Fruit fly (Drosophila melanogaster): ENCODE measurements around the gene CG9628.
A peak's percentile ranks its signal among the peaks of the same experiment; 100 is the strongest.

Gene CG9628

dm6 chr3L:14652554-14652953 is 30.0 kb downstream of the CG9628 start:
- no peak for TF ChIP-seq noc (tag; optimal IDR thresholded peaks at IDR 0.05)

DNA sequence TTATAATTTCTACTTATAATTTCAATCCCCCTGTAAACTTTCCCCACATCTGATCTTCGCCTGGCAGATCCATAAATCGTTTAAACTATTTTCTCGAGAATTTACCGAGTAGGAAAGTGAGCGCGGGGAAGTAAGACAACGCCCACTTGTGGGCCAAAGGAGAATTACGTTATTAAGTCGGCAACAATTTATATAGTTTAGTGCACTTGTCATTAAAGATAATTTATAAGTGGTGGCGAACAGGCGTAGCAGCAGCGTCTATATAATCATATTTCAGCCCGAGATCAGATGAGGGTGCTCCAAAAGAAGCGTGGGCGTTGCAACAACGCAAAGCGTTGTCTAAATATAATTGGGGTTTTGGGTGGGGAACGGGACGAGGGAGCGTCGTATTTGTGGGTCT is 32.1 kb downstream of the CG9628 start:
- no peak for TF ChIP-seq noc (tag; optimal IDR thresholded peaks at IDR 0.05)

DNA sequence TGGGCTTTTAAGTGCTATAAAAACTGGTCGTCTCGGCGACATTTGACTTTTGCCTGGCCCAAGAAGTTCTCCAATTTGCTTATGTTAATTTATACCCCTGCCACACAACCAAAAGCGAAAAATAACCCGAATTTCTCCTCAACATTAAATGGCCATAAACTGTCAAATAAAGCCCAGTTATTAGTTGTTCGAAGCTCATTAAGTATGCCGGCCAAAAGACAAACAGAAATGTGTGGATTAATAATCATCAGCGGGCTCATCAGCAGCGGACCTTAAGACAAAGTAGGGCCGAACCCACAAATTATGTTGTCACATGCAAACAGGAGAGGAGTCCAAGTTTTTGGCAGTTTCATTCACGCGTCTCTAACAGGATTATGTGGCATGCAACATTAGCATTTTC is 32.6 kb downstream of the CG9628 start:
- no peak for TF ChIP-seq noc (tag; optimal IDR thresholded peaks at IDR 0.05)

DNA sequence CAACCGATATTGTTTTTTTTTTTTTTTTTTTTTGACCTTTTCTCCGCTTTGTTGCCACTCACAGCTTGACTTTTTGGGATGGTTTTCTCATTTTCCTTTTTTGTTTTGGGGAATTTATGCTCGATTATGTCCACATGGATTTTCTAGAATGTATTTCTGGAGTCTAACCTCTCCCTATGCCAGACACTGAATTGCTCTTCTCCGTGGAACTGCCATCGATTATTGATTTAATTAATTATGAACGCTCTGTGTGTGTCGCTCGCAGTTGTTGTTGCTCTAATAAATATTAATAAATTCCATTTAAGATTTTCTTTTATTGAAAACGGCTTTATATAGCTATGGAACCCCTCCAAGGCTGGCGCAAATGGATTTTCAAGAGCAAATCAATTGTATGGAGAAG is 33.1 kb downstream of the CG9628 start:
- TF ChIP-seq noc (tag; optimal IDR thresholded peaks at IDR 0.05) = no peak

- TF ChIP-seq noc (tag; optimal IDR thresholded peaks at IDR 0.05) = peak; percentile 49
These were observed 35.0 kb downstream of the CG9628 start for dm6 chr3L:14657485-14658054.

DNA sequence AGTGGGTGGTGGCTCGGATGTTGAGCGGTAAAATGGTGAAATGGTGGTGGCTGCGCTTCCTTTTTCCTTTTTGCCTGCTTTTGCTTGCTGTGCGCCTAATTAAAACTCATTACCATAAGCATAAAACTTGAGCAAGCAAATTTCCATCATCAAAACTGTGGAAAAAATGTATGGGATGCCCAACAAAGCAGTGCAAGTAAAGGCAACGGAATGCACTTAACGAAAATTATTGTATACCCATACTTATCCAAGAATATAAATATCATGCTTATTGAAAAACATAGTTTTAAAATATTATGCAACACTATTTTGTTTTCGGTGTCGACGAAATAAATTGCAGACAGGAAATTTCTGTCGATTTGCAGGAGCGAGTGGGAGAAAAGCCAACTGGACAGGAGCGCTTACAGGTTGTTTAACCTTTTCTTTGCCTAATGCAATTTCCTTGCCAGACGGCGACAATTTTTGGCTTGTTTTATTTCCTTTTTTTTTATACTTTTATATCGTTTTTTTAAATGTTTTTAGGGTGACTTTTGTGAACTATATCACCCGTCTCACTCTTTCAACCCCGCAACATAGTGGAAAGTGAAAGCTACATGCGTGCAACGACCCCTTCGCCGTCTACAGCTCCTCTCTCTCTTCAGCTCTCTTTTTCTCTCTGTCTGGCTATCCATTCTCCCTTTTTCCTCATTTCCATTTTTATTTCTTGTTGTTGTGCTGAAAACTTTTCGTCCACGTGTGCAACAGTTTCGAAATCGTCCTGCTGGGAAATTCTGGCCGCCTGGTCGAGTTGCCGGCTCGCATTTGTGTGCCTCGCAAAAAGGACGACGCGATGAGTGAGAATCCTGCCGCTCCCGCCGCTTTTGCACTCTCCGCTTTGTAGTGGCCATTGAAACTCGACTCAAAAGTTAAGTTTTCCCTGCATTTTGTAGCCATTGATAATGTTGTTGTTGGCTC is 37.6 kb downstream of the CG9628 start:
- no peak for TF ChIP-seq noc (tag; optimal IDR thresholded peaks at IDR 0.05)

- no peak for TF ChIP-seq noc (tag; optimal IDR thresholded peaks at IDR 0.05)
These were observed 39.1 kb downstream of the CG9628 start for dm6 chr3L:14661567-14662258.

DNA sequence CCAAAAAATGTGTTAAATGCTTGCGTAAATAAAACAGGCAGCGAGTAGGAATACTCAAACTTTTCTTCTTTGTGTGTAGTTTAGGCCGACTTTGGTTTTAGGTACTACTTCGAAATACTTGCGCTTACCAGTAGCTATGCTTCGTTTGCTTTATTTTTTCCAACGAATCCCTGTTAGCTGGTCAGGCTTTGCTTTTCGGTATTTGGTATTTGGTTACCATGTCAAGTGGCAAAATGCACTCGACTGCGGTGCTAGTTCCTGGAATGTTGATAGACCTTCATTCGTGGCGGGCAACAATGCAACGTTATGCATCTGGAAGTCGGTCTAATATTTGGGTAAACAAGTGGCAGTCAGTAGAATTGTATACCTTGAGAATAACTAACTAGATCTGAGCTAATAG is 41.2 kb downstream of the CG9628 start:
- TF ChIP-seq noc (tag; optimal IDR thresholded peaks at IDR 0.05) = no peak

- TF ChIP-seq noc (tag; optimal IDR thresholded peaks at IDR 0.05) = no peak
These were observed 41.8 kb downstream of the CG9628 start for dm6 chr3L:14664390-14664789.

DNA sequence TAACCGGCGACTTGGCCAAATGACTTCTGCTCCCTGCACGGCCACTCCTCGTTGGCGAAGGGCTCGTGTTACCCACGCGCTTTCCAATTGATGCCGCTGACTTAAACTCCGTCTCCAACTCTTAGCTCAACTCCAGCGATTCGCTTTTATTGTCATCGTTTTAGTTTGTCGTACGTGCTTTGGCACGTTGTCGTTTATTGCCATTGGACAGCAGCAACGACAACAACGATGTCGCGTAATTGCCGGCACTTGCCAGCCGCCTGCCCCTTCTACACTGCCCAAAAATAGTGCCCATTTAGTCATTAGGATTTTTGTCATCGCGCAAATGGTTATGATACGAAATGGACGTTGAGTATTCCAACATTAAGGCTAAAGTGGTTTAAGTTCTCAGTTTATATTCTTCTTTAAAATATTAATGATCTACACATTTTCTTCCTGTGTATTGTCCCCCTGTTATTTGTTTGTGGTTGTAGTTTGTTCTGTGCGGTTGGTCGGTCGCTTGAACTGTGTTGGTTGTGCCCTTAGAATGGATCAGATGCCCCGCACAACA is 43.3 kb downstream of the CG9628 start:
- peak; percentile 66 for TF ChIP-seq noc (tag; optimal IDR thresholded peaks at IDR 0.05)

- TF ChIP-seq noc (tag; optimal IDR thresholded peaks at IDR 0.05) = no peak
These were observed 46.0 kb downstream of the CG9628 start for dm6 chr3L:14668638-14669037.

- TF ChIP-seq noc (tag; optimal IDR thresholded peaks at IDR 0.05) = no peak
These were observed 49.0 kb downstream of the CG9628 start for dm6 chr3L:14671546-14671945.

dm6 chr3L:14672387-14673110 is 50.0 kb downstream of the CG9628 start, which contains the start of the genes CG43121 and ome:
TSS of gene CG43121 (minus strand) at chr3L:14672437.
TSS of gene ome (plus strand) at chr3L:14672839.
- TF ChIP-seq noc (tag; optimal IDR thresholded peaks at IDR 0.05) = peak; percentile 30

DNA sequence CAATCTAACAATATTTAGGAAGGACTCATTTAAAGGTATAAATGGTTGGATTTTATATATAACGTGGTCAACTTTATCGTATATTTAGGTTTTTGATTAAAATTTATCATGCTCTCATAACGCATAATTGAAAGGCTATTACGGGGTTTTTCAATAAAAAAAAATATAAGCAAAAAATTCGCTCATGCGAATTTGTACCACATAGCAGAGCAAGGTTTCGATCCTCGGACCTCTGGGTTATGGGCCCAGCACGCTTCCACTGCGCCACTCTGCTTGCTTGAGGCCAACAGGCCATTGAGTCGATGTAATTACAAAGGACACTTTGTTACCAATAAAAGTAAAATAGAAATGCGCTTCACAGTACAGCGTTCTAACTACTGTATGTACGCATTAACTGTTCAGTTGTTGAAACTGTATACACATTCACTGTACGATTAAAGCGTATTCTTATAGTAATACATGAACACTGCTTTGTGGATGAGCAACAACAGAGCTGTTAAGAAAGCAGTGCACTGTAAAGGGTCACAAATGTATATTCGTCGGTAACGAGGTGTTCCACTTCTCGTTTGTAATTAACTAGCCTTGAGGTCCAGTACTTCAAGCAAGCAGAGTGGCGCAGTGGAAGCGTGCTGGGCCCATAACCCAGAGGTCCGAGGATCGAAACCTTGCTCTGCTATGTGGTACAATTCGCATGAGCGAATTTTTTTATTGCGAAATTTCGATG is 51.3 kb downstream of the CG9628 start:
- no peak for TF ChIP-seq noc (tag; optimal IDR thresholded peaks at IDR 0.05)
